Fruit fly (Drosophila melanogaster): ENCODE measurements around the gene Neto.

DNA sequence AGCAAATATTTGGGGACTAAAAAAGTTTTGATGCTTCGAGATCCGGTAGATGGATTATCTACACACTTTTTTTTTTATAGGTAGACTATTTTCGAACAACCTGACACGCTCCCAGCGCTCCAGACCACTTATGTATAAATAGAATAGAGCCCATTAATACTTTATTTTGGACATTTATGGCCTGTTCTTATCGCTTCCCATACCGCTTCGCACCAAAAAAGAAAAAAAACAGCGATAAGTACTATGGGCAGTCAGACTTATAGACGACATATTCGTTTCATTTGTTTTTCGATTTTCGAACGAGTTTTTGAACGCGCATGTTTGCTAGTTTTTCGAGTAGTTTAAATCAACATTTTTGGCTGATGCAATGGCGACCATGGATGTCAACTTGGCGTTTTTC is 48.1 kb upstream of the Neto start:
- TF ChIP-seq CG6854 (GFP tag; optimal IDR thresholded peaks at IDR 0.05) = no peak
- no peak for TF ChIP-seq Met (GFP tag; optimal IDR thresholded peaks at IDR 0.05)
- TF ChIP-seq CG9139 (GFP tag; optimal IDR thresholded peaks at IDR 0.05) = no peak
- no peak for TF ChIP-seq CG3032 (tag; optimal IDR thresholded peaks at IDR 0.05)
